Fruit fly (Drosophila melanogaster): ENCODE measurements around the gene CG17597.

Gene CG17597

DNA sequence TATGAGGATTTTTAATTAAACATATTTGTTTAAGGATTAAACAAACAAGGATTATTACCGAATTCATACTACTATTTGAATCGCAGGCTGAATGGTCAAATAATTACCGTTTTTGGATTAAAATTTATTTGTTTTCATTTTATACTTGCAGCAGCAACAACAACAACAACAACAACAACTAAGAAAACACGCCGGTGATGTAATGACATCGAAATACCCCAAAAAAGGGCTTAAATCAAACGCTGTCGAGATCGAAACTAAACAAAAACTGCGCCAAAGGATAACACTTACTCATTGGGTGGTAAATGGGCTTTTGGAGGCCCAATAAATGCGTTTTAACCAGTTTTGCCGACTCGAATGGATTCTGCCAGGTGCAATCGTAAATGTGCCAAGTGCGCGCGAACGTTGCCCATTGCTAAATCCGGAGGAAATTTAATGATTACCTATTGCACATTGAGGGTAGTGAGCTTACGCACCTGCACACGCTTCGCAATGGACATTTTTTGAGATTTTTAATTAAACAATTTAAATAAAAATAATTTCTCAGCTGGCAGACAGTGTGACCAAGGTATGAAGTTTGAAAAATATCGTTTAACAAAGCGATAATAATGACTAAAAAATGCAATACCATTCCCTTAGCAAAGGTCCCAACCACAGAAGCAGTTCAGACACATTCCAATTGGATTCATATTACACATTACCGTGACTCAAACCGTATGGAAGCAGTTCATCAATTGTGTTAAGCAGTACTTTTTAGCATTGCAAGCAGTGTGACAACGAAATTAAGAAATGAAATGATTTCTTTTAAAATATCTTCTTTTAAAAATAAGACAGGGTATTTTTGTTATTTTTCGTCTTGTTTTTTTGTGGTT lies 27.9 kb upstream of the CG17597 start, which contains the start of the genes CG10602 and mRpL13 (continued):
- TF ChIP-seq CG12744 (GFP tag; optimal IDR thresholded peaks at IDR 0.05) (peak; percentile 13), CG17912 (GFP tag; optimal IDR thresholded peaks at IDR 0.05) (no peak), CG4282 (GFP tag; optimal IDR thresholded peaks at IDR 0.05) (peak; percentile 11), cato (GFP tag; optimal IDR thresholded peaks at IDR 0.05; ENCODE audit: borderline replicate concordance) (no peak), sens (GFP tag) (peak; percentile 74), esg (GFP tag; conservative IDR thresholded peaks at IDR 0.05) (no peak), CG3995 (GFP tag; optimal IDR thresholded peaks at IDR 0.05) (no peak), CG12236 (GFP tag; optimal IDR thresholded peaks at IDR 0.05) (no peak), CG10462 (GFP tag; optimal IDR thresholded peaks at IDR 0.05) (no peak), CG3407 (GFP tag; optimal IDR thresholded peaks at IDR 0.05) (no peak), Sox100B (GFP tag; optimal IDR thresholded peaks at IDR 0.05) (no peak), slou (GFP tag; optimal IDR thresholded peaks at IDR 0.05) (no peak), CG42726 (GFP tag; IDR thresholded peaks at IDR 0.05; ENCODE audit: partially characterized antibody) (peak; percentile 73; the same call in 1 of the 2 replicates), dysf (GFP tag; IDR thresholded peaks at IDR 0.05) (no peak), hb (GFP tag; IDR thresholded peaks at IDR 0.05; ENCODE audit: partially characterized antibody) (no peak), kni (GFP tag; optimal IDR thresholded peaks at IDR 0.05) (no peak), Dip2 (GFP tag; IDR thresholded peaks at IDR 0.05) (no peak), HmgZ (tag; optimal IDR thresholded peaks at IDR 0.05) (peak; percentile 77), CG12942 (GFP tag; optimal IDR thresholded peaks at IDR 0.05) (no peak), aop (GFP tag; IDR thresholded peaks at IDR 0.05) (no peak), CG13123 (GFP tag; optimal IDR thresholded peaks at IDR 0.05) (peak; percentile 5), CG10654 (GFP tag; optimal IDR thresholded peaks at IDR 0.05) (no peak), Nf-YA (GFP tag; IDR thresholded peaks at IDR 0.05) (no peak), CG4617 (GFP tag; optimal IDR thresholded peaks at IDR 0.05; ENCODE audit: borderline replicate concordance) (peak; percentile 81), CG9876 (GFP tag; optimal IDR thresholded peaks at IDR 0.05) (peak; percentile 37), tin (GFP tag; optimal IDR thresholded peaks at IDR 0.05) (no peak), Lhr (GFP tag; optimal IDR thresholded peaks at IDR 0.05) (peak; percentile 97), ci (GFP tag; IDR thresholded peaks at IDR 0.05) (no peak), ash1 (GFP tag; optimal IDR thresholded peaks at IDR 0.05) (no peak), da (GFP tag; optimal IDR thresholded peaks at IDR 0.05) (no peak), odd (GFP tag; optimal IDR thresholded peaks at IDR 0.05) (no peak), CG8281 (tag; optimal IDR thresholded peaks at IDR 0.05) (no peak), CG34376 (GFP tag; optimal IDR thresholded peaks at IDR 0.05) (no peak), CG10267 (tag; optimal IDR thresholded peaks at IDR 0.05) (peak; percentile 61), Kr (GFP tag; optimal IDR thresholded peaks at IDR 0.05) (no peak), Dfd (GFP tag; optimal IDR thresholded peaks at IDR 0.05) (peak in 1 of 2 experiments; percentile 94), crol (GFP tag; IDR thresholded peaks at IDR 0.05) (no peak), pros (GFP tag; optimal IDR thresholded peaks at IDR 0.05) (no peak), grn (GFP tag; optimal IDR thresholded peaks at IDR 0.05) (no peak), ewg (GFP tag; optimal IDR thresholded peaks at IDR 0.05) (no peak), otp (GFP tag; IDR thresholded peaks at IDR 0.05) (no peak), Chrac-16 (GFP tag; optimal IDR thresholded peaks at IDR 0.05) (no peak), CG7556 (GFP tag; optimal IDR thresholded peaks at IDR 0.05) (no peak), bowl (GFP tag; IDR thresholded peaks at IDR 0.05) (no peak), wor (GFP tag; IDR thresholded peaks at IDR 0.05) (no peak), fd102C (GFP tag; optimal IDR thresholded peaks at IDR 0.05) (no peak), CG11398 (GFP tag; optimal IDR thresholded peaks at IDR 0.05) (no peak), klu (GFP tag; IDR thresholded peaks at IDR 0.05) (no peak; the same call in 1 of the 2 replicates), pita (GFP tag; optimal IDR thresholded peaks at IDR 0.05) (peak; percentile 97), MTF-1 (GFP tag; optimal IDR thresholded peaks at IDR 0.05; ENCODE audit: borderline replicate concordance) (no peak)

Data from whole organism, embryonic.